Fruit fly (Drosophila melanogaster): ENCODE measurements around the gene CG5194.

The CG5194 gene

DNA sequence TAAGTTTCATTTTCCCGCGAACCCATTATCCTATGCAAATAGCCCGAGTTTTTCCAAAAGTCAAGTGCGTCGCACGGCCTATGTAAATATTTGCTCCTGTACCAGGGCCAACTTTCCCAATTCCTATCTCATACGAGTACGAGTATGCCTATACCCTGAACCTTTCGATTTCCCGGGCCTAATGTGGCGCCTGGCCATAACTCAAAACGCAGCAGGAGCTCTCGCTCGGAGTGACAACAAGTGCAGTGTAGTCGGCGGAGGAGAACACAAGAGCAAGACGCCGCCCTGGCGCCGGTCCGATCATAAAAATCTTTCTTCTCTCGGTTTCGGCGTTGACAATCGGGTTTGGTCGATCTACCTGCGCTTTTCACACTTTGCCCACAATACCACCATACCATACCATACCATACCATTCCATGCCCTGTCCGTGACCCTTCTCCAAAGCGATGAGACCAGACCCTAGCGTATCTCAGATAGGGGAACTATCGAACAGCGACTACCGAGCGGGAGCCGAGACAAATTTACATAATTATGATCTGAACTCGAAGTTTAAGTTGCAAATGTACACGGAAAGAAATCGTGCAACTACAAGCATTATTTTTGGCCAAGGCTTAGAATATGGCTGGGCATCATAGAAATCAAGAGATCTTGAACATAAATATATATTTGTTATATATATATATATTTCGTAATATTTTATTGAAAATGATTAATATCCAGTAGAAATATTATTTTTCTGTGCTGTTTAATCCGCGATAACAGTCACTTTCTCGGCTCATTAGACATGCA, 32.8 kb upstream of the CG5194 start (continued):
- TF ChIP-seq luna (GFP tag; optimal IDR thresholded peaks at IDR 0.05) = no peak
- no peak for TF ChIP-seq CG18619 (GFP tag; optimal IDR thresholded peaks at IDR 0.05)
- no peak for TF ChIP-seq jing (GFP tag; optimal IDR thresholded peaks at IDR 0.05)
- no peak for TF ChIP-seq CG1832 (GFP tag; optimal IDR thresholded peaks at IDR 0.05)
- 0 out of 2 replicates have a peak, but pooled peaks have one; percentile 16 for TF ChIP-seq CG4360 (GFP tag; IDR thresholded peaks at IDR 0.05)
- TF ChIP-seq cwo (GFP tag; optimal IDR thresholded peaks at IDR 0.05) = no peak
- TF ChIP-seq ash1 (GFP tag; optimal IDR thresholded peaks at IDR 0.05) = no peak
- TF ChIP-seq run (tag; optimal IDR thresholded peaks at IDR 0.05) = no peak
- no peak for TF ChIP-seq CG3163 (GFP tag; optimal IDR thresholded peaks at IDR 0.05)
- TF ChIP-seq CG33213 (GFP tag; optimal IDR thresholded peaks at IDR 0.05) = no peak
- peak; percentile 69 for TF ChIP-seq phol (tag; optimal IDR thresholded peaks at IDR 0.05)
- TF ChIP-seq CG10462 (GFP tag; optimal IDR thresholded peaks at IDR 0.05) = no peak
- TF ChIP-seq ara (GFP tag; IDR thresholded peaks at IDR 0.05) = peak; percentile 55; the same call in 1 of the 2 replicates
- no peak; the same call in 2 of the 3 replicates for TF ChIP-seq ase (GFP tag; IDR thresholded peaks at IDR 0.05)
- no peak for TF ChIP-seq CG31224 (GFP tag; IDR thresholded peaks at IDR 0.05)
- no peak for TF ChIP-seq ftz-f1 (GFP tag; optimal IDR thresholded peaks at IDR 0.05)
- TF ChIP-seq gsb-n (tag; optimal IDR thresholded peaks at IDR 0.05) = peak; percentile 76
- no peak for TF ChIP-seq CG11723 (GFP tag; optimal IDR thresholded peaks at IDR 0.05)
- TF ChIP-seq CG15514 (GFP tag; optimal IDR thresholded peaks at IDR 0.05) = no peak
- TF ChIP-seq CG18476 (GFP tag; optimal IDR thresholded peaks at IDR 0.05) = no peak
- no peak for TF ChIP-seq CTCF (GFP tag; optimal IDR thresholded peaks at IDR 0.05)
- TF ChIP-seq slp2 (GFP tag; optimal IDR thresholded peaks at IDR 0.05) = no peak
- peak; percentile 29 for TF ChIP-seq az2 (GFP tag; optimal IDR thresholded peaks at IDR 0.05)
- no peak for TF ChIP-seq B-H2 (GFP tag; optimal IDR thresholded peaks at IDR 0.05)
- no peak for TF ChIP-seq CG9817 (tag; optimal IDR thresholded peaks at IDR 0.05)
- no peak for TF ChIP-seq Optix (GFP tag; IDR thresholded peaks at IDR 0.05)
- no peak for TF ChIP-seq CG7271 (tag; optimal IDR thresholded peaks at IDR 0.05)
- TF ChIP-seq CG18262 (tag; optimal IDR thresholded peaks at IDR 0.05) = peak; percentile 75
- TF ChIP-seq CG12071 (GFP tag; optimal IDR thresholded peaks at IDR 0.05) = no peak
- TF ChIP-seq slou (GFP tag; optimal IDR thresholded peaks at IDR 0.05) = no peak
- TF ChIP-seq CG11560 (tag; IDR thresholded peaks at IDR 0.05) = no peak
- TF ChIP-seq CG4730 (GFP tag; IDR thresholded peaks at IDR 0.05) = no peak
- TF ChIP-seq zfh1 (GFP tag; IDR thresholded peaks at IDR 0.05) = peak; percentile 75
- TF ChIP-seq CG8765 (GFP tag; IDR thresholded peaks at IDR 0.05) = no peak
- no peak for TF ChIP-seq knrl (GFP tag; IDR thresholded peaks at IDR 0.05; ENCODE audit: partially characterized antibody)
- no peak for TF ChIP-seq CG32767 (GFP tag; IDR thresholded peaks at IDR 0.05)
- peak; percentile 50 for TF ChIP-seq zf30C (GFP tag; optimal IDR thresholded peaks at IDR 0.05)
- TF ChIP-seq CG12236 (GFP tag; optimal IDR thresholded peaks at IDR 0.05) = no peak
- TF ChIP-seq CG10321 (GFP tag; IDR thresholded peaks at IDR 0.05) = no peak
- no peak for TF ChIP-seq lilli (GFP tag; optimal IDR thresholded peaks at IDR 0.05)
- no peak for TF ChIP-seq CG6854 (GFP tag; optimal IDR thresholded peaks at IDR 0.05)
- no peak for TF ChIP-seq CG10274 (GFP tag; optimal IDR thresholded peaks at IDR 0.05)
- TF ChIP-seq CG13424 (tag; optimal IDR thresholded peaks at IDR 0.05) = peak; percentile 59
- TF ChIP-seq Dek (tag; optimal IDR thresholded peaks at IDR 0.05) = peak; percentile 6
- no peak for TF ChIP-seq so (GFP tag; IDR thresholded peaks at IDR 0.05)
- peak; percentile 29; the same call in 1 of the 3 replicates for TF ChIP-seq CG11695 (GFP tag; IDR thresholded peaks at IDR 0.05)
- no peak for TF ChIP-seq CG4707 (GFP tag; optimal IDR thresholded peaks at IDR 0.05)
- TF ChIP-seq CG8089 (GFP tag; optimal IDR thresholded peaks at IDR 0.05) = no peak
- no peak for TF ChIP-seq Camta (GFP tag; optimal IDR thresholded peaks at IDR 0.05)
- TF ChIP-seq Xrp1 (GFP tag; IDR thresholded peaks at IDR 0.05) = peak; percentile 81; the same call in 1 of the 2 replicates
- TF ChIP-seq Usf (GFP tag; optimal IDR thresholded peaks at IDR 0.05) = no peak

All from whole organism, embryonic.